Worm (Caenorhabditis elegans) whole organism, L3 larva: ENCODE data around the gene R05A10.8.

Experiments used
- R02D3.7 ChIP-seq: fragments of 150-350 bp; optimal IDR thresholded peaks from 2 replicates; lab custom pipeline; 2014; ENCODE audit warnings: missing biosample characterization, missing genetic modification characterization
- elt-2 ChIP-seq: sonication (generic microtip); optimal IDR thresholded peaks from 2 replicates; lab custom pipeline; 2016; ENCODE audit warnings: missing genetic modification reagents, mild to moderate bottlenecking, missing genetic modification characterization, missing compliant biosample characterization
- elt-3 ChIP-seq, 3 experiments: fragments of 150-350 bp in 1 of 3; sonication (generic microtip) in 2 of 3; optimal IDR thresholded peaks; 2 replicates in 2 of 3; 4 replicates in 1 of 3; lab custom pipeline; 2014 to 2017; ENCODE audit warnings: missing biosample characterization in 3 of 3, missing genetic modification characterization in 3 of 3
- fos-1 ChIP-seq: fragments of 150-350 bp; optimal IDR thresholded peaks from 2 replicates; lab custom pipeline; 2014; ENCODE audit warnings: missing biosample characterization, missing genetic modification characterization
- lin-15B ChIP-seq: fragments of 150-350 bp; optimal IDR thresholded peaks from 2 replicates; lab custom pipeline; 2014; ENCODE audit warnings: missing biosample characterization, missing genetic modification characterization
- mml-1 ChIP-seq: fragments of 150-350 bp; sonication (generic microtip); optimal IDR thresholded peaks from 3 replicates; lab custom pipeline; 2014; ENCODE audit warnings: missing biosample characterization, missing genetic modification characterization
- nhr-11 ChIP-seq: fragments of 150-350 bp; optimal IDR thresholded peaks from 2 replicates; lab custom pipeline; 2014; ENCODE audit warnings: missing biosample characterization, missing genetic modification characterization
- nhr-77 ChIP-seq: fragments of 150-350 bp; optimal IDR thresholded peaks from 2 replicates; lab custom pipeline; 2014; ENCODE audit warnings: missing biosample characterization, missing genetic modification characterization
- pqm-1 ChIP-seq: fragments of 150-350 bp; optimal IDR thresholded peaks from 2 replicates; lab custom pipeline; 2017; ENCODE audit warnings: missing biosample characterization, missing genetic modification characterization, inconsistent platforms
- snpc-4 ChIP-seq: fragments of 150-350 bp; optimal IDR thresholded peaks from 2 replicates; lab custom pipeline; 2014; ENCODE audit warnings: missing biosample characterization, missing genetic modification characterization
- tbx-2 ChIP-seq: sonication (generic microtip); optimal IDR thresholded peaks from 2 replicates; lab custom pipeline; 2016; ENCODE audit warnings: mild to moderate bottlenecking, missing genetic modification characterization, missing compliant biosample characterization
- unc-62 ChIP-seq: fragments of 150-350 bp; sonication (generic microtip); optimal IDR thresholded peaks from 4 replicates; lab custom pipeline; 2014; ENCODE audit warnings: missing biosample characterization, missing genetic modification reagents, missing genetic modification characterization

DNA sequence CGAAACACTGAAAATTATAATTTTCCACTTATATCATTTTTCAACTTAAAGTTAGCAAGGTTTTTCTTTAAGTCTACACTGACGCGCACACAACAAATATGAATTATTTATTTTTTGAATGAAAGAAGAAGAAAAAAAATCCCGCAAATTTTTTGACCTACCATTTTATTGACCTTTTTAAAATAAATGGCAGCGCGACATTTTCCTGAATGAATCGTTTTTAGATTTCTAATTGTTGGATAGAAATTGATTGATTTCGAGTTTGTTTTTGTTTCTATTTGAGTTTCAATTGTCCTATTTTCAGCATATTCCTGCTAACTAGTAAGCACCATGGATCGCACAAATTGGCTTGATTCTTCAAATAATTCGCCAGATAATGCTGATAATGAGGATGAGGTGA is 35.2 kb upstream of the R05A10.8 start, which contains the start of gene K01G12.3:
- no peak for TF ChIP-seq elt-3 (tag; optimal IDR thresholded peaks at IDR 0.05; lab: Kevin White, UChicago)
- no peak for TF ChIP-seq nhr-11
- no peak for TF ChIP-seq lin-15B (tag; lab: Kevin White, UChicago)
- no peak for TF ChIP-seq snpc-4 (tag; lab: Kevin White, UChicago)
- no peak for TF ChIP-seq nhr-77 (tag; lab: Kevin White, UChicago)
- TF ChIP-seq elt-2: no peak
- no peak for TF ChIP-seq tbx-2
- TF ChIP-seq mml-1: no peak
- TF ChIP-seq unc-62: no peak
- TF ChIP-seq fos-1 (tag; lab: Kevin White, UChicago): no peak
- no peak for TF ChIP-seq R02D3.7 (tag; lab: Kevin White, UChicago)
- no peak for TF ChIP-seq pqm-1 (tag; lab: Kevin White, UChicago)
